Worm (Caenorhabditis elegans) whole organism, mixed stage, embryonic: ENCODE measurements around the gene col-173.

Experiments used
- elt-3 ChIP-seq: fragments of 150-350 bp; optimal IDR thresholded peaks from 2 replicates; lab custom pipeline; 2014; ENCODE audit warnings: missing biosample characterization, missing genetic modification characterization
- mls-2 ChIP-seq: sonication (generic microtip); optimal IDR thresholded peaks from 2 replicates; lab custom pipeline; 2016; ENCODE audit warnings: mild to moderate bottlenecking, missing genetic modification characterization, moderate library complexity, missing compliant biosample characterization
- nhr-237 ChIP-seq: fragments of 150-350 bp; optimal IDR thresholded peaks from 2 replicates; lab custom pipeline; 2014; ENCODE audit warnings: missing biosample characterization, missing genetic modification characterization
- sptf-1 ChIP-seq: sonication (generic microtip); optimal IDR thresholded peaks from 2 replicates; lab custom pipeline; 2017; ENCODE audit warnings: mild to moderate bottlenecking, missing genetic modification characterization, moderate library complexity, missing compliant biosample characterization
- unc-120 ChIP-seq: sonication (generic microtip); optimal IDR thresholded peaks from 2 replicates; lab custom pipeline; 2017; ENCODE audit warnings: missing genetic modification characterization, missing compliant biosample characterization; ENCODE audit not compliant: poor library complexity, severe bottlenecking

DNA sequence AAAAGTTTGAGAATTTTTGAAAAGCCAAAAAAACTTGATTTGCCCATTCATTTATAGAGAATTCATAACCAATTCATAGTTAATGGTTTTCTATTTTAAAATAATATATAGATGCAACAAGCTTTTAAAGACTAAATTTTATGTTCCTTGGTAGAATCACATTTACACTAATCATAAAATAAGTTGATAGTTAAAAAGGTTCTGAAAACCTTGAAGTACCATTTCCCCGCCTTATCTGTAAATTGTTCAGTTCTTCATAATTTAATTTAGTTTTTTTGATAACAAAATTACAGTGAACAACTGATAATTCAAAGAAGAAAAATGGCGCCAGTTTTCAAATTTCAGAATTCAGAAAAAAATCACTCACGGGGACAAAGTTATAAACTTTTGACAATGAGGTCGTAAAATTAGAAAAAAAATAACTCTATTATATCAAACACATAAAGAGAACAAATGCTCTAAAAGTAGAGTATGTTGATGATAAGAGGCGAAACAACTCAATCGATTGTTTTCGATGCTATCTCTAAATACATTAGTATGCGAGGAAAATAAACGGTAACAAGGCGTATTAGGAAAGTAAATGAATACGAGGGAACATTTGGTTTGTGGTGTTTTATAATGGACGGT, 8.0 kb upstream of the col-173 start, which contains the start of gene F41C6.7:
- TF ChIP-seq sptf-1 (tag; lab: Kevin White, UChicago), result no peak
- TF ChIP-seq elt-3, result no peak
- TF ChIP-seq nhr-237 (tag; lab: Kevin White, UChicago), result no peak
- TF ChIP-seq unc-120 (tag; lab: Kevin White, UChicago), result no peak
- no peak for TF ChIP-seq mls-2 (tag; lab: Kevin White, UChicago)
